Fruit fly (Drosophila melanogaster): ENCODE data around the gene CG43675.

CG43675 gene

dm6 chr3R:9355195-9355594 is at the start of gene CG43675:
Gene CG43675 (plus strand): TSS chr3R:9355495.
- TF ChIP-seq CG8478 (optimal IDR thresholded peaks at IDR 0.05) (no peak), CTCF (optimal IDR thresholded peaks at IDR 0.05) (no peak)

- TF ChIP-seq CTCF (optimal IDR thresholded peaks at IDR 0.05) (no peak), CG8478 (optimal IDR thresholded peaks at IDR 0.05) (no peak)
Measured at dm6 chr3R:9321470-9321869, 33.8 kb upstream of the CG43675 start, which contains the start of gene HP1e. Gene HP1e (plus strand): TSS chr3R:9321770.

- no peak for TF ChIP-seq CG8478 (optimal IDR thresholded peaks at IDR 0.05)
- TF ChIP-seq CTCF (optimal IDR thresholded peaks at IDR 0.05): no peak
Measured at dm6 chr3R:9328411-9328810, 26.9 kb upstream of the CG43675 start, which contains the start of gene CG8861. Gene CG8861 (minus strand): TSS chr3R:9328511.

dm6 chr3R:9328812-9329211 is 26.5 kb upstream of the CG43675 start:
- TF ChIP-seq CG8478 (optimal IDR thresholded peaks at IDR 0.05): no peak
- peak; percentile 12 to 71 for TF ChIP-seq CTCF (optimal IDR thresholded peaks at IDR 0.05)

DNA sequence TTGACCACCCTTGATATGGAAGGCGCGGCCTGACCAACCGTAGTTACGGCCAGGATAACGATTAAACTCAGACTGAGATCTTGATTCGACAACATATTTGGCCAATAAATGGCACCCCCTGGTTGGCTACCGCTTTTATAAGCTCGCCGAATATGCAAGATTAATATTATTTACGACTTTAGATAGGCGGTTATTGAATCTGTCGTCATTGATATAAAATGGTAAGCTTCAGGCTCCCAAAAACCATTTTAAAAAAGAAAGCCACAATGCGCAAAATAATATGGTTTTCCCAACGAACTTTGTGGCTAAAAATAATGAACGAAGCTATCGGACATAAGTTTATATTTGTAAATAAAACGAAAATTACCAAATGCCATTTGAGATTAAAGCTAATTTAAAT is 25.1 kb upstream of the CG43675 start, which contains the start of gene CG12951:
CG12951 (minus strand) TSS at position 101 of the 400 bp plus-strand sequence.
- no peak for TF ChIP-seq CTCF (optimal IDR thresholded peaks at IDR 0.05)
- TF ChIP-seq CG8478 (optimal IDR thresholded peaks at IDR 0.05): no peak

dm6 chr3R:9331861-9332260 is 23.4 kb upstream of the CG43675 start, which contains the start of gene CG16749:
Gene CG16749 (minus strand): TSS chr3R:9331885.
- TF ChIP-seq CTCF (optimal IDR thresholded peaks at IDR 0.05): no peak
- no peak for TF ChIP-seq CG8478 (optimal IDR thresholded peaks at IDR 0.05)

DNA sequence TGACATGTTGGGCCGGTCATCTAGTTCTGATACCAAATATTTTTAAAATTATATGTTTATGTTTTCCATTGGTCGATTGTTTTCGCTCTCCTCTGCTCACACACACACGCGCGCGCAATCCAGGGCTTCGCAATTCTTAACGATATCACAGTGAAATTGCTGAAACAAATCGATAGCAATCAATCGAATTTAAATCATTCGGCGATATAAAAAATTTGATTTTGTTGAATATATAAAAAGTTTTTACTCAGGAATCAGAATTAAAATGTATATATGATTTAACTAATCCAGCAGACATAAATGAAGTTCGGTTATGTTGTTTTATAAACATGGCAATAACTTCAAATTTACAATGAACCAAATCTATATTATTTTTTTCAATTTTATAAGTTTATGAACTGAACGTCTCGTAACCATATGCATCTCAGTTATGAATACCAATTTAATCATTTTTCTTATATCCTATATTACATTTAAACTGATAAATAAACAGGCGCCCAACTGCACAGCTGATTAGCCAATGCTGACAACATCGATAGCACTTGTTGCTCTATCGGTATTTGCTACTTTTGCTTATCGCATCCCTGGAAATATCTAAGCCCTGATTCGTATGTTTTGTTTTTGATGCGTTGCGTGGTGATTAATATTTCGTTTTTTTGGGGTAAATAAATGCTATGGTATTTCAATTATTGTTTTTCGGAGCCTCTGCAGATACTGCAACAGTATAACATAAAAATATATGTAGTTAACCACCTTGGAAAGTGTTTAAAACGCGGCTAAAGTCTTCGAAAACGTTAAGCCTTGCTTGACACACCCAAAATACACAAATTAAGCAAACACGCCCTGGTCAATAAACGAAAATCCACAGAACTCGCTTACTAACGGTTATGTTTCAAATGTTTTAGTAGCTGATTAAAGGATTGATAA is 20.4 kb upstream of the CG43675 start, which contains the start of the genes Aduk and pasi2:
Aduk (minus strand) TSS at position 123 of the 927 bp plus-strand sequence.
pasi2 (plus strand) TSS at position 579 of the 927 bp plus-strand sequence.
- no peak for TF ChIP-seq CG8478 (optimal IDR thresholded peaks at IDR 0.05)
- TF ChIP-seq CTCF (optimal IDR thresholded peaks at IDR 0.05): no peak

dm6 chr3R:9337402-9338254 is 17.7 kb upstream of the CG43675 start:
- TF ChIP-seq CTCF (optimal IDR thresholded peaks at IDR 0.05) (no peak), CG8478 (optimal IDR thresholded peaks at IDR 0.05) (no peak)

- TF ChIP-seq CG8478 (optimal IDR thresholded peaks at IDR 0.05): no peak
- TF ChIP-seq CTCF (optimal IDR thresholded peaks at IDR 0.05): no peak
Measured at dm6 chr3R:9338771-9339170, 16.5 kb upstream of the CG43675 start.

- TF ChIP-seq CG8478 (optimal IDR thresholded peaks at IDR 0.05) (no peak), CTCF (optimal IDR thresholded peaks at IDR 0.05) (no peak)
Measured at dm6 chr3R:9339176-9340075, 15.9 kb upstream of the CG43675 start.

DNA sequence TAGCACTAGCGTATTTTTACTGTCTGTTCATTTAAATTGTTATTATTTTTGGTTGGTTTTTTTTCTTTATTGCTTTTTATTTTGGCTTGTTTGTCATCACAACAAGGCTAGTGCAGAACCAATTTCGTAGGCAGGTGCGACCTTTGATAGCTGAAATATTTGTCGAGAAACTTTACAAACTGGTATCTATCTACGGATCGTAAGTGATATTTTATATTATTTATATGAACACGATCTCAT is 15.3 kb upstream of the CG43675 start, which contains the start of gene drn:
drn (plus strand) TSS at position 141 of the 240 bp plus-strand sequence.
- TF ChIP-seq CG8478 (optimal IDR thresholded peaks at IDR 0.05): no peak
- TF ChIP-seq CTCF (optimal IDR thresholded peaks at IDR 0.05): no peak

DNA sequence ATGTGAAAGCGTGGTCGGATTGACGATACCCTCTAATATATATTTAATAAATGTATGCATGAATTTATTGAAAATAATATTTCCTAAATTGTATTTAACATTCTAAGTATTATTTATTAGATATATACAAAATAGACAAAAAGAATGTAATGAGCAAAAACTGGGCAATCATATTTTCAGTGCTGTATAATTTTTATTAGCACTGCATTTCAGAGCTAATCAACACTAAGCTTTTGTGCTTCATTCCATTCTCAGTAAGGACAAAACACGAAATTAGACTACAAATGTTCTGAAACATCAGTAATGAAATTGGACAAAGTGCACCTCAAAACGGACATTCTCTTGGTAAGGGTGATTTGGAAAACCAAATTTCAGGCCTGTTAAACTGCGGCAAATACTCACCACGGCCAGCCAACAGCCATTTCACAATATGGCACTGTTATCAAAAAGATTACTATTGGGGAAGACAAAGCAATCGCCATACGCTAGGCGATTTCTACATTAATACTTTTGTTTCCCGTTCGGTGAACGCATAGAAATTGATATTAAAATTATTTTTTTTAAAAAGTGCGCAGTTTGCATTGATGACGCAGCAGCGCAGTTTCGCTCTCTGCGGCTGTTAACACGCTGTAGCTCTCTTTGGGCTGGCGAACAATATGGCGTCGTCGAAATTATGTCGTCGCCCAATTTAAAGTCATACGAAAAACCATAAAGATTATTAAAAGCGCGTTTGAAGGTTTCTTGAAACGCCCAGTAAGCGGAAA is 14.7 kb upstream of the CG43675 start:
- TF ChIP-seq CG8478 (optimal IDR thresholded peaks at IDR 0.05): no peak
- no peak for TF ChIP-seq CTCF (optimal IDR thresholded peaks at IDR 0.05)

DNA sequence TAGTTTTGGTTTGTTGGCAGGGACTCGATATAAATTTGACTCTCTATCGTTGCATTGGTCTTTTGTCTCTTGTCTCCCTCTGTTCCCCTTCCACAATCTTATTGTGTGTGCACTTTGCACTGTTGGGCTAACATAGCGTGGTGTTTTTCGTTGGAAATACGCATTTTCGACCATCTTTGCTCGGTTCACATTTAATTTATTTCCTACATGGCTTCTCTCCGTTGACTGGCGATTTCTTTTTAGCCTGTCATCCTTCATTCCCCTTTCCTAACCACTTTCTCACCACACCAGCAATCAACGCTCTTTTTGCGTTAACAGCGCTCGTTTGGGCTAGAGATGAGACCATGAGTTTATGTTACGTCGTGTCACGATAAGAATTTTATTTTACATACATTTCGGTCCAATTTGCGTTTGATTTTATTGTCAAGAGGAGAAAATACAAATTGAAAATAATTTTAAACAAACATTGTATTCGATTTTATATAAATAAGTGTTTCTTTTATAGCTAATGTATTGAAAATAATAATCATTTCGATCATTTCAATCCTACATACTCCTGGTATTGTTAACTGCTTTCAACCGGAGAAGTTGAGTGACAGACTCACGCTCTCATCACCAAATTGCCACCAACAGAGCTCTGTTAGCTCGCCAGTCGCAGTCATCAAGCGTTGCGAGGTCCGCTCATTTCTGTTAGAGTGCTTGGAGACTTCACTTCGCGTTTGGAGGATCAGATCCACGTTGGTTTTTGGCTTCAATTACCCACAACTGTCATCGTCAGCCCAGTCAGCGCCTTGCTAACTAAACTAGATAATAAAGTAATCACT is 13.9 kb upstream of the CG43675 start:
- TF ChIP-seq CTCF (optimal IDR thresholded peaks at IDR 0.05) (no peak), CG8478 (optimal IDR thresholded peaks at IDR 0.05) (no peak)
